Fruit fly (Drosophila melanogaster) whole organism, embryonic: ENCODE data around the gene fln.

ENCODE experiments used
- Ada2b ChIP-seq: fragments of 200-800 bp; sonication (Bioruptor generic); IDR thresholded peaks from 2 replicates; pipeline ENCODE4 v1.3.6; 2022; ENCODE audit warnings: missing biosample characterization, missing genetic modification characterization
- Antp ChIP-seq: fragments of 200-800 bp; sonication (Bioruptor generic); optimal IDR thresholded peaks from 3 replicates; lab custom pipeline; 2016; ENCODE audit warnings: missing biosample characterization, missing genetic modification characterization
- Atf6 ChIP-seq: fragments of 200-800 bp; sonication (Bioruptor generic); IDR thresholded peaks from 2 replicates; pipeline ENCODE4 v1.3.6; 2022; ENCODE audit warnings: missing biosample characterization, missing genetic modification characterization
- CG10959 ChIP-seq: fragments of 200-800 bp; sonication (Bioruptor generic); IDR thresholded peaks from 2 replicates; pipeline ENCODE4 v1.3.6; 2022; ENCODE audit warnings: missing biosample characterization, missing genetic modification characterization
- CG11695 ChIP-seq: fragments of 200-800 bp; sonication (Bioruptor generic); IDR thresholded peaks from 3 replicates; pipeline ENCODE4 v1.3.6; 2022; ENCODE audit warnings: missing biosample characterization, missing genetic modification characterization
- CG1603 ChIP-seq: fragments of 200-800 bp; sonication (Bioruptor generic); optimal IDR thresholded peaks from 2 replicates; lab custom pipeline; 2019; ENCODE audit warnings: missing biosample characterization, mild to moderate bottlenecking, missing genetic modification characterization, moderate library complexity
- CG30431 ChIP-seq: fragments of 200-800 bp; sonication (Bioruptor generic); optimal IDR thresholded peaks from 2 replicates; lab custom pipeline; 2017; ENCODE audit warnings: missing biosample characterization, missing genetic modification characterization
- CG3065 ChIP-seq: fragments of 200-800 bp; sonication (Bioruptor generic); optimal IDR thresholded peaks from 2 replicates; lab custom pipeline; 2016; ENCODE audit warnings: missing biosample characterization, missing genetic modification characterization
- CG33557 ChIP-seq: fragments of 200-800 bp; sonication (Bioruptor generic); optimal IDR thresholded peaks from 2 replicates; lab custom pipeline; 2019; ENCODE audit warnings: missing biosample characterization, mild to moderate bottlenecking, missing genetic modification characterization, moderate library complexity
- CG3838 ChIP-seq: fragments of 200-800 bp; sonication (Bioruptor generic); optimal IDR thresholded peaks from 3 replicates; lab custom pipeline; 2016; ENCODE audit warnings: missing biosample characterization, missing genetic modification characterization
- CG7357 ChIP-seq: fragments of 200-800 bp; sonication (Bioruptor generic); IDR thresholded peaks from 3 replicates; pipeline ENCODE4 v1.3.6; 2022; ENCODE audit warnings: missing biosample characterization, missing genetic modification characterization
- CG7745 ChIP-seq: fragments of 200-800 bp; sonication (Bioruptor generic); optimal IDR thresholded peaks from 2 replicates; lab custom pipeline; 2018; ENCODE audit warnings: missing biosample characterization, mild to moderate bottlenecking, missing genetic modification characterization, moderate library complexity
- CG8924 ChIP-seq: fragments of 200-800 bp; optimal IDR thresholded peaks from 3 replicates; lab custom pipeline; 2019; ENCODE audit warnings: missing biosample characterization, mild to moderate bottlenecking, missing genetic modification characterization, moderate library complexity
- CG9609 ChIP-seq: fragments of 200-800 bp; sonication (Bioruptor generic); optimal IDR thresholded peaks from 3 replicates; lab custom pipeline; 2016; ENCODE audit warnings: missing biosample characterization, missing genetic modification characterization
- CG9797 ChIP-seq: fragments of 200-800 bp; sonication (Bioruptor generic); optimal IDR thresholded peaks from 3 replicates; lab custom pipeline; 2018; ENCODE audit warnings: missing biosample characterization, mild to moderate bottlenecking, missing genetic modification characterization
- CkIIα-i1 ChIP-seq: fragments of 200-800 bp; sonication (Bioruptor generic); IDR thresholded peaks from 2 replicates; pipeline ENCODE4 v1.3.6; 2022; ENCODE audit warnings: missing biosample characterization, missing genetic modification characterization
- Dp ChIP-seq: fragments of 200-800 bp; sonication (Bioruptor generic); optimal IDR thresholded peaks from 2 replicates; lab custom pipeline; 2018; ENCODE audit warnings: missing biosample characterization, mild to moderate bottlenecking, missing genetic modification characterization, moderate library complexity
- Dref ChIP-seq: fragments of 200-800 bp; sonication (Bioruptor generic); IDR thresholded peaks from 2 replicates; pipeline ENCODE4 v1.3.6; 2022; ENCODE audit warnings: missing biosample characterization, missing genetic modification characterization
- NFAT ChIP-seq: fragments of 200-800 bp; sonication (Bioruptor generic); IDR thresholded peaks from 2 replicates; pipeline ENCODE4 v1.3.6; 2022; ENCODE audit warnings: missing biosample characterization, missing genetic modification characterization
- Rx ChIP-seq: fragments of 200-800 bp; sonication (Bioruptor generic); IDR thresholded peaks from 2 replicates; pipeline ENCODE4 v1.3.6; 2022; ENCODE audit warnings: missing biosample characterization, missing genetic modification characterization
- Scr ChIP-seq: fragments of 200-800 bp; sonication (Bioruptor generic); IDR thresholded peaks from 2 replicates; pipeline ENCODE4 v1.3.6; 2022; ENCODE audit warnings: missing biosample characterization, missing genetic modification characterization; ENCODE audit not compliant: partially characterized antibody
- Sox102F ChIP-seq: fragments of 200-800 bp; sonication (Bioruptor generic); optimal IDR thresholded peaks from 2 replicates; lab custom pipeline; 2018; ENCODE audit warnings: missing biosample characterization, mild to moderate bottlenecking, missing genetic modification characterization, moderate library complexity
- Ssrp ChIP-seq: fragments of 200-800 bp; sonication (Bioruptor generic); optimal IDR thresholded peaks from 2 replicates; lab custom pipeline; 2018; ENCODE audit warnings: missing biosample characterization, mild to moderate bottlenecking, missing genetic modification characterization, moderate library complexity
- Trl ChIP-seq, 3 experiments: fragments of >200 bp in 2 of 3; fragments of 200-800 bp in 1 of 3; sonication (Bioruptor generic) in 1 of 3; optimal IDR thresholded peaks; 2 replicates in 1 of 3; 3 replicates in 2 of 3; lab custom pipeline; 2016 to 2017; ENCODE audit warnings: missing biosample characterization in 1 of 3, missing genetic modification characterization in 1 of 3
- bab2 ChIP-seq: fragments of 200-800 bp; sonication (Bioruptor generic); optimal IDR thresholded peaks from 2 replicates; lab custom pipeline; 2016; ENCODE audit warnings: missing biosample characterization, missing genetic modification characterization
- cato ChIP-seq: fragments of 200-800 bp; sonication (Bioruptor generic); optimal IDR thresholded peaks from 2 replicates; lab custom pipeline; 2016; ENCODE audit warnings: missing biosample characterization, missing genetic modification characterization, borderline replicate concordance
- caup ChIP-seq: fragments of 200-800 bp; sonication (Bioruptor generic); optimal IDR thresholded peaks from 3 replicates; lab custom pipeline; 2017; ENCODE audit warnings: missing biosample characterization, mild to moderate bottlenecking, missing genetic modification characterization, moderate library complexity; ENCODE audit not compliant: severe bottlenecking
- crp ChIP-seq, 2 experiments: fragments of 200-800 bp; sonication (Bioruptor generic); optimal IDR thresholded peaks; 2 replicates in 1 of 2; 3 replicates in 1 of 2; lab custom pipeline; 2017; ENCODE audit warnings: missing biosample characterization in 2 of 2, missing genetic modification characterization in 2 of 2, mild to moderate bottlenecking in 1 of 2, moderate library complexity in 1 of 2
- dati ChIP-seq: fragments of 200-800 bp; sonication (Bioruptor generic); IDR thresholded peaks from 2 replicates; pipeline ENCODE4 v1.3.6; 2022; ENCODE audit warnings: missing biosample characterization, missing genetic modification characterization
- dmrt99B ChIP-seq: fragments of 200-800 bp; sonication (Bioruptor generic); optimal IDR thresholded peaks from 2 replicates; lab custom pipeline; 2018; ENCODE audit warnings: missing biosample characterization, mild to moderate bottlenecking, missing genetic modification characterization, moderate library complexity
- fu2 ChIP-seq: fragments of 200-800 bp; sonication (Bioruptor generic); optimal IDR thresholded peaks from 2 replicates; lab custom pipeline; 2016; ENCODE audit warnings: missing biosample characterization, missing genetic modification characterization
- gt ChIP-seq: fragments of 200-800 bp; sonication (Bioruptor generic); IDR thresholded peaks from 2 replicates; pipeline ENCODE4 v1.3.6; 2022; ENCODE audit warnings: missing biosample characterization, missing genetic modification characterization
- hbn ChIP-seq: fragments of 200-800 bp; sonication (Bioruptor generic); IDR thresholded peaks from 2 replicates; pipeline ENCODE4 v1.3.6; 2022; ENCODE audit warnings: missing biosample characterization, missing genetic modification characterization; ENCODE audit not compliant: partially characterized antibody
- kni ChIP-seq: fragments of 200-800 bp; sonication (Bioruptor generic); optimal IDR thresholded peaks from 3 replicates; lab custom pipeline; 2017; ENCODE audit warnings: mild to moderate bottlenecking, missing biosample characterization, missing genetic modification reagents, missing genetic modification characterization
- knrl ChIP-seq: fragments of 200-800 bp; sonication (Bioruptor generic); IDR thresholded peaks from 3 replicates; pipeline ENCODE4 v1.3.6; 2022; ENCODE audit warnings: missing biosample characterization, missing genetic modification characterization; ENCODE audit not compliant: partially characterized antibody
- luna ChIP-seq: fragments of 200-800 bp; sonication (Bioruptor generic); optimal IDR thresholded peaks from 2 replicates; lab custom pipeline; 2016; ENCODE audit warnings: missing biosample characterization, missing genetic modification characterization
- odd ChIP-seq: fragments of 200-800 bp; sonication (Bioruptor generic); optimal IDR thresholded peaks from 2 replicates; lab custom pipeline; 2017; ENCODE audit warnings: missing biosample characterization, mild to moderate bottlenecking, missing genetic modification characterization
- org-1 ChIP-seq: fragments of 200-800 bp; sonication (Bioruptor generic); optimal IDR thresholded peaks from 2 replicates; lab custom pipeline; 2017; ENCODE audit warnings: missing biosample characterization, missing genetic modification characterization
- otp ChIP-seq: fragments of 200-800 bp; sonication (Bioruptor generic); IDR thresholded peaks from 3 replicates; pipeline ENCODE4, ENCODE4 v1.3.6; 2022; ENCODE audit warnings: missing biosample characterization, missing genetic modification characterization
- phol ChIP-seq: fragments of 200-800 bp; sonication (Bioruptor generic); optimal IDR thresholded peaks from 3 replicates; lab custom pipeline; 2018; ENCODE audit warnings: missing biosample characterization, mild to moderate bottlenecking, missing genetic modification characterization, moderate library complexity
- repo ChIP-seq: fragments of 200-800 bp; sonication (Bioruptor generic); optimal IDR thresholded peaks from 2 replicates; lab custom pipeline; 2016; ENCODE audit warnings: missing biosample characterization, missing genetic modification characterization
- sd ChIP-seq: fragments of 200-800 bp; sonication (Bioruptor generic); optimal IDR thresholded peaks from 3 replicates; lab custom pipeline; 2018; ENCODE audit warnings: missing biosample characterization, mild to moderate bottlenecking, missing genetic modification characterization, moderate library complexity
- sr ChIP-seq: fragments of 200-800 bp; sonication (Bioruptor generic); IDR thresholded peaks from 3 replicates; pipeline ENCODE4 v1.3.6; 2022; ENCODE audit warnings: missing biosample characterization, missing genetic modification characterization
- tin ChIP-seq: fragments of 200-800 bp; sonication (Bioruptor generic); optimal IDR thresholded peaks from 3 replicates; lab custom pipeline; 2016; ENCODE audit warnings: missing biosample characterization, missing genetic modification characterization
- twi ChIP-seq: fragments of 200-800 bp; optimal IDR thresholded peaks from 2 replicates; lab custom pipeline; 2019; ENCODE audit warnings: missing biosample characterization, mild to moderate bottlenecking, missing genetic modification characterization, moderate library complexity
- unc-4 ChIP-seq: fragments of 200-800 bp; sonication (Bioruptor generic); IDR thresholded peaks from 2 replicates; pipeline ENCODE4 v1.3.6; 2022; ENCODE audit warnings: missing biosample characterization, missing genetic modification characterization; ENCODE audit not compliant: partially characterized antibody
- usp ChIP-seq: fragments of >200 bp; optimal IDR thresholded peaks from 2 replicates; lab custom pipeline; 2017; ENCODE audit warnings: missing biosample characterization, missing genetic modification characterization
- wor ChIP-seq: fragments of 200-800 bp; sonication (Bioruptor generic); IDR thresholded peaks from 2 replicates; pipeline ENCODE4 v1.3.6; 2022; ENCODE audit warnings: missing biosample characterization, missing genetic modification characterization

Gene fln

DNA sequence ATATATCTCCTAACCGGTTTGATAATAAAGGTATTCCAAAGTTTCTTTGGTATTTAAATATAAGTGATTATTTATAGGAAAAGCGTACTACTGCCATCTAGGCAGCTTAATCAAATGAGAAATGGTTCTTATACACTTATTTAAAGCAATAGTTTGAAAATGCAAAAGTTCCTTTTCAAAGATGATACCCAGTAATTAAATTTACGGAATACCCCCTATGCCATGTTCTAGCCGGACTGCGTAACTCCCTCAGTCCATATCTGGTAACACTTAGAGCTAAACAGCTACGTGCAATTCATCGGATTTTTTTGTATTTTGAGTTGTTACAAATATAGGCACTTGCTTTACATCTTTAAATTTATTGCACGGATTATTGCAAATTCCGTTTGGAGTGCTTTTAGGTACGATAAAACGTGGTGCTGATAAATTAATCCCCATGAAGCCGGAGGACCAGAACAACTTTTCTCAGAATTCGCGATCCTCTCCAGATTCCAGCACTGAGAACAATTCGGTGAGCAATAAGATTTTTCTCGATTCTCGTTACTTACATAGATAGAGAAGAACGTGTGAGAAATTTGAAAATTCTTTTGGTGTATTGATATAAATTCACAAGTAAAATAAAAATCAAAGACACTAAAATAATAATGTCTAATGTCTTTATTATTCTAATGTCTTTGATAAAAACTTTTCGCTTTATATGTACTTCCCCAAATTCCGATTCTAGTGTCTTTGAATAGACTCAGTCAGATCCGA lies 11.6 kb upstream of the fln start, which contains the start of gene CG7668 (continued):
- TF ChIP-seq otp (GFP tag; lab: Robert Waterston, UW) (peak; percentile 82; the same call in 1 of the 3 replicates), knrl (no peak; the same call in 2 of the 3 replicates), Scr (peak; percentile 9; the same call in 1 of the 2 replicates), Trl (optimal IDR thresholded peaks at IDR 0.05; lab: Kevin White, UChicago) (peak in 1 of 2 experiments; percentile 16), Trl (GFP tag; optimal IDR thresholded peaks at IDR 0.05; lab: Kevin White, UChicago) (peak; percentile 85), CG3065 (peak; percentile 59), CG11695 (GFP tag; lab: Robert Waterston, UW) (peak; percentile 93), CG9797 (GFP tag; lab: Kevin White, UChicago) (peak; percentile 63), org-1 (GFP tag; lab: Kevin White, UChicago) (peak; percentile 85), sr (GFP tag; lab: Robert Waterston, UW) (no peak), Ada2b (GFP tag; lab: Robert Waterston, UW) (peak; percentile 93), odd (GFP tag; lab: Kevin White, UChicago) (peak; percentile 82), caup (GFP tag; lab: Kevin White, UChicago) (peak; percentile 91), kni (GFP tag; lab: Kevin White, UChicago) (peak; percentile 77), Rx (GFP tag; lab: Robert Waterston, UW) (peak; percentile 89), CG7745 (tag; lab: Kevin White, UChicago) (no peak), hbn (GFP tag; lab: Robert Waterston, UW) (no peak), CkIIα-i1 (no peak), tin (GFP tag; lab: Kevin White, UChicago) (peak; percentile 87), cato (GFP tag; lab: Kevin White, UChicago) (peak; percentile 78), CG7357 (peak; percentile 72), CG30431 (GFP tag; lab: Kevin White, UChicago) (no peak), CG8924 (tag; lab: Kevin White, UChicago) (peak; percentile 94), crp (GFP tag; optimal IDR thresholded peaks at IDR 0.05; lab: Kevin White, UChicago) (peak; percentile 5 to 51), wor (GFP tag; lab: Robert Waterston, UW) (peak; percentile 59), unc-4 (GFP tag; lab: Robert Waterston, UW) (no peak), CG1603 (tag; lab: Kevin White, UChicago) (peak; percentile 92), dati (no peak; the same call in 1 of the 2 replicates), NFAT (no peak; the same call in 1 of the 2 replicates), dmrt99B (peak; percentile 89), Antp (peak; percentile 82), CG33557 (GFP tag; lab: Kevin White, UChicago) (peak; percentile 92), CG3838 (GFP tag; lab: Kevin White, UChicago) (peak; percentile 41), gt (GFP tag; lab: Robert Waterston, UW) (no peak), Ssrp (peak; percentile 87), Dref (GFP tag; lab: Robert Waterston, UW) (0 out of 2 replicates have a peak, but pooled peaks have one; percentile 26), bab2 (GFP tag; lab: Kevin White, UChicago) (peak; percentile 86), CG9609 (GFP tag; lab: Kevin White, UChicago) (peak; percentile 74), Sox102F (GFP tag; lab: Kevin White, UChicago) (peak; percentile 93), luna (GFP tag; lab: Kevin White, UChicago) (peak; percentile 61), repo (GFP tag; lab: Kevin White, UChicago) (peak; percentile 73), usp (GFP tag; lab: Kevin White, UChicago) (no peak), Atf6 (peak; percentile 90), sd (tag; lab: Kevin White, UChicago) (peak; percentile 64), fu2 (GFP tag; lab: Kevin White, UChicago) (peak; percentile 81), Dp (GFP tag; lab: Kevin White, UChicago) (peak; percentile 32), CG10959 (GFP tag; lab: Robert Waterston, UW) (no peak; the same call in 1 of the 2 replicates), phol (tag; lab: Kevin White, UChicago) (peak; percentile 93), twi (tag; lab: Kevin White, UChicago) (peak; percentile 83)
